Fruit fly (Drosophila melanogaster) whole organism, pupa: Measurements from ENCODE around the gene Acbp1.

ENCODE experiments used
- CG10348 ChIP-seq: fragments of 200-800 bp; sonication (Bioruptor generic); IDR thresholded peaks from 2 replicates; pipeline ENCODE4 v1.3.6; 2022; ENCODE audit warnings: missing biosample characterization, missing genetic modification characterization
- CG12605 ChIP-seq: fragments of 200-800 bp; sonication (Bioruptor generic); IDR thresholded peaks from 2 replicates; pipeline ENCODE4 v1.3.6; 2022; ENCODE audit warnings: missing biosample characterization, missing genetic modification characterization
- CG13204 ChIP-seq: fragments of 200-800 bp; sonication (Bioruptor generic); optimal IDR thresholded peaks from 2 replicates; lab custom pipeline; 2018; ENCODE audit warnings: missing biosample characterization, mild to moderate bottlenecking, missing genetic modification characterization, moderate library complexity
- CG14655 ChIP-seq: fragments of 200-800 bp; sonication (Bioruptor generic); optimal IDR thresholded peaks from 3 replicates; lab custom pipeline; 2017; ENCODE audit warnings: mild to moderate bottlenecking, missing biosample characterization, missing genetic modification reagents, missing genetic modification characterization
- CG34367 ChIP-seq: fragments of 200-800 bp; sonication (Bioruptor generic); optimal IDR thresholded peaks from 2 replicates; lab custom pipeline; 2018; ENCODE audit warnings: missing biosample characterization, mild to moderate bottlenecking, missing genetic modification characterization
- CG4496 ChIP-seq: fragments of 200-800 bp; sonication (Bioruptor generic); IDR thresholded peaks from 3 replicates; pipeline ENCODE4 v1.3.6; 2022; ENCODE audit warnings: missing biosample characterization, missing genetic modification characterization
- CG8159 ChIP-seq: fragments of 200-800 bp; sonication (Bioruptor generic); optimal IDR thresholded peaks from 3 replicates; lab custom pipeline; 2018; ENCODE audit warnings: missing biosample characterization, mild to moderate bottlenecking, missing genetic modification characterization, moderate library complexity
- CG8301 ChIP-seq: fragments of 200-800 bp; sonication (Bioruptor generic); optimal IDR thresholded peaks from 2 replicates; lab custom pipeline; 2018; ENCODE audit warnings: missing biosample characterization, mild to moderate bottlenecking, missing genetic modification characterization
- CG9948 ChIP-seq: fragments of 200-800 bp; sonication (Bioruptor generic); optimal IDR thresholded peaks from 2 replicates; lab custom pipeline; 2018; ENCODE audit warnings: missing biosample characterization, mild to moderate bottlenecking, missing genetic modification characterization, moderate library complexity
- D1 ChIP-seq: fragments of 200-800 bp; sonication (Bioruptor generic); optimal IDR thresholded peaks from 2 replicates; lab custom pipeline; 2018; ENCODE audit warnings: missing biosample characterization, mild to moderate bottlenecking, missing genetic modification characterization, moderate library complexity
- EcR ChIP-seq: fragments of 200-800 bp; sonication (Bioruptor generic); optimal IDR thresholded peaks from 3 replicates; lab custom pipeline; 2019; ENCODE audit warnings: missing biosample characterization, missing genetic modification characterization, mild to moderate bottlenecking, moderate library complexity, missing genetic modification reagents
- Pif1A ChIP-seq: fragments of 200-800 bp; sonication (Bioruptor generic); optimal IDR thresholded peaks from 3 replicates; lab custom pipeline; 2016; ENCODE audit warnings: missing biosample characterization, missing genetic modification characterization
- Snoo ChIP-seq: fragments of 200-800 bp; sonication (Bioruptor generic); optimal IDR thresholded peaks from 3 replicates; lab custom pipeline; 2017; ENCODE audit warnings: missing biosample characterization, mild to moderate bottlenecking, missing genetic modification characterization, inconsistent platforms
- gl ChIP-seq: fragments of 200-800 bp; sonication (Bioruptor generic); optimal IDR thresholded peaks from 2 replicates; lab custom pipeline; 2018; ENCODE audit warnings: missing biosample characterization, mild to moderate bottlenecking, missing genetic modification characterization

DNA sequence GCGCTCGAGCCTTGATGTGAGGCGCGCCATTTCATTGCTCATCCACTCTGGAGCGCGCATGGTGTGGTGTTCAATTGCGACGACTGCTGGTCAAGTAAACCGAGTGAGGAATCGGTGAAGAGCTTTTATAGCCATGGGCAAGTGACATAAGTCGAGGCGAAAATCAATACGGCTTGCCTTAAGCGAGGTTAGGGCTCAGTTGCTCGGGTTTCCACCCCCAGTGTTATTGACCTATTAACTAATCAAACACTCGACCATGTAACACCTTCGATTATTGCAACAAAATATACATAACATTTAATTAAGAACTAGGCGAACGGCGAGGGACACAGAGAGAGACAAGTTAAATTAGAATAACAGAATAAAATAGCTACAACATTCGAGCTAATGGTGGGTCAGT is 28.4 kb upstream of the Acbp1 start, which contains the start of gene CG34134:
- TF ChIP-seq Snoo (no peak), CG34367 (tag; lab: Kevin White, UChicago) (no peak), CG8301 (tag; lab: Kevin White, UChicago) (no peak), CG9948 (tag; lab: Kevin White, UChicago) (no peak), CG14655 (no peak), EcR (GFP tag; lab: Kevin White, UChicago) (no peak), Pif1A (GFP tag; lab: Kevin White, UChicago) (no peak), CG4496 (GFP tag; lab: Robert Waterston, UW) (no peak), CG13204 (no peak), CG10348 (GFP tag; lab: Robert Waterston, UW) (no peak), gl (tag; lab: Kevin White, UChicago) (no peak), D1 (tag; lab: Kevin White, UChicago) (no peak), CG8159 (no peak), CG12605 (GFP tag; lab: Robert Waterston, UW) (no peak)
